Fruit fly (Drosophila melanogaster): ENCODE data around the gene mRNA-cap.

Gene mRNA-cap

DNA sequence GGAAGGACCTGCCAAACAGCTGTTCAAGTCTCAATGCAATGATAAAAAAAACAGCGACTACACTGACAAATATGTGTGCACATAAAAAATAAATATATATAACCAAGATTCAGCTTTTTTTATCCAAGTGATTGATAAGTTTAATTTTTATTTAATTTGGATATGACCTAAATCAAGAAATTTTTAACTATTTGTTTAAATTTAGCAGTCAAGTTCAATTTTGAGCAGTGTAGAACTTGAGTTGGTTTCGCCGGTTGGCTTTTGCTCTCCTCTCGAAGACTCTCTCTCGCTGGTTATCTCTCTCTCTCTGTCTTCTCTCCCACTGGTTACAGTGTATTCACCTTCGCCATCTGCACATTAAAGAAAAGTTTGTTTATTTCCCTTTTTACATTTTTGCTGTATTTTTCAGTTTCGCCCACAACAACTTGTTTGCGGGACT is 24.6 kb downstream of the mRNA-cap start (continued):
- TF ChIP-seq bigmax (GFP tag; optimal IDR thresholded peaks at IDR 0.05): no peak
- TF ChIP-seq CG10959 (GFP tag; IDR thresholded peaks at IDR 0.05): peak; percentile 76
- TF ChIP-seq CG9215 (GFP tag; IDR thresholded peaks at IDR 0.05): peak; percentile 81
- TF ChIP-seq TFAM (GFP tag; optimal IDR thresholded peaks at IDR 0.05): no peak
- peak; percentile 66 for TF ChIP-seq CG12744 (GFP tag; optimal IDR thresholded peaks at IDR 0.05)
- TF ChIP-seq bcd (GFP tag; optimal IDR thresholded peaks at IDR 0.05): peak; percentile 87
- no peak for TF ChIP-seq CG8478 (optimal IDR thresholded peaks at IDR 0.05)
- peak; percentile 49 for TF ChIP-seq CG1792 (GFP tag; optimal IDR thresholded peaks at IDR 0.05)
- TF ChIP-seq CG15514 (GFP tag; optimal IDR thresholded peaks at IDR 0.05): peak; percentile 75
- TF ChIP-seq MESR4 (GFP tag; optimal IDR thresholded peaks at IDR 0.05): no peak
- TF ChIP-seq schlank (tag; optimal IDR thresholded peaks at IDR 0.05): peak; percentile 66
- peak; percentile 96 for TF ChIP-seq nom (GFP tag; optimal IDR thresholded peaks at IDR 0.05)
- no peak for TF ChIP-seq Hey (tag; optimal IDR thresholded peaks at IDR 0.05)
- no peak for TF ChIP-seq Sin3A (optimal IDR thresholded peaks at IDR 0.05)
- TF ChIP-seq CG15479 (GFP tag; optimal IDR thresholded peaks at IDR 0.05): no peak
- TF ChIP-seq sna (GFP tag; IDR thresholded peaks at IDR 0.05; ENCODE audit: partially characterized antibody): no peak
- peak; percentile 62 for TF ChIP-seq CG8765 (GFP tag; IDR thresholded peaks at IDR 0.05)
- peak; percentile 84 for TF ChIP-seq zen (tag; optimal IDR thresholded peaks at IDR 0.05)
- TF ChIP-seq CG11085 (GFP tag; IDR thresholded peaks at IDR 0.05): peak; percentile 81
- TF ChIP-seq dpn (GFP tag; optimal IDR thresholded peaks at IDR 0.05): peak; percentile 83 to 86
- peak; percentile 62 for TF ChIP-seq Oaz (GFP tag; IDR thresholded peaks at IDR 0.05)
- TF ChIP-seq pum (GFP tag; optimal IDR thresholded peaks at IDR 0.05): peak; percentile 69
- TF ChIP-seq cato (GFP tag; optimal IDR thresholded peaks at IDR 0.05; ENCODE audit: borderline replicate concordance): peak; percentile 55
- peak; percentile 70; the same call in 2 of the 3 replicates for TF ChIP-seq CG11093 (GFP tag; IDR thresholded peaks at IDR 0.05)
- peak; percentile 82 for TF ChIP-seq run (tag; optimal IDR thresholded peaks at IDR 0.05)
- peak; percentile 65 for TF ChIP-seq HLH54F (GFP tag; optimal IDR thresholded peaks at IDR 0.05)
- peak; percentile 26 for TF ChIP-seq Sry-δ (GFP tag; optimal IDR thresholded peaks at IDR 0.05)
- 0 out of 3 replicates have a peak, but pooled peaks have one; percentile 53 for TF ChIP-seq Optix (GFP tag; IDR thresholded peaks at IDR 0.05)
- TF ChIP-seq Sox100B (GFP tag; optimal IDR thresholded peaks at IDR 0.05): peak; percentile 89
- peak; percentile 59 for TF ChIP-seq CG4328 (GFP tag; optimal IDR thresholded peaks at IDR 0.05)
- no peak for TF ChIP-seq fd64A (GFP tag; optimal IDR thresholded peaks at IDR 0.05)
- peak; percentile 78 for TF ChIP-seq Mrtf (GFP tag; IDR thresholded peaks at IDR 0.05)
- peak; percentile 91 for TF ChIP-seq CG7556 (GFP tag; optimal IDR thresholded peaks at IDR 0.05)
- TF ChIP-seq ato (GFP tag; IDR thresholded peaks at IDR 0.05; ENCODE audit: partially characterized antibody): no peak
- peak; percentile 94 for TF ChIP-seq unpg (GFP tag; optimal IDR thresholded peaks at IDR 0.05)
- TF ChIP-seq BEAF-32 (GFP tag; optimal IDR thresholded peaks at IDR 0.05): no peak
- peak; percentile 83 for TF ChIP-seq CG6813 (GFP tag; optimal IDR thresholded peaks at IDR 0.05)
- TF ChIP-seq CG9932 (GFP tag; IDR thresholded peaks at IDR 0.05): peak; percentile 85
- TF ChIP-seq CG2678 (tag; optimal IDR thresholded peaks at IDR 0.05): peak; percentile 92
- TF ChIP-seq Lpt (GFP tag; optimal IDR thresholded peaks at IDR 0.05): no peak
- TF ChIP-seq CG34224 (GFP tag; IDR thresholded peaks at IDR 0.05; ENCODE audit: partially characterized antibody): no peak
- TF ChIP-seq CG4707 (GFP tag; optimal IDR thresholded peaks at IDR 0.05): peak; percentile 44
- TF ChIP-seq ara (GFP tag; IDR thresholded peaks at IDR 0.05): peak; percentile 82
- TF ChIP-seq Sox102F (GFP tag; optimal IDR thresholded peaks at IDR 0.05): peak; percentile 92
- peak; percentile 73 to 81 for TF ChIP-seq chif (GFP tag; optimal IDR thresholded peaks at IDR 0.05)
- TF ChIP-seq CG4282 (GFP tag; optimal IDR thresholded peaks at IDR 0.05): no peak
- TF ChIP-seq pfk (GFP tag; optimal IDR thresholded peaks at IDR 0.05): no peak
- TF ChIP-seq CkIIα-i1 (GFP tag; IDR thresholded peaks at IDR 0.05): no peak
- TF ChIP-seq CG4360 (GFP tag; IDR thresholded peaks at IDR 0.05): 0 out of 2 replicates have a peak, but pooled peaks have one; percentile 27
- TF ChIP-seq wdn (GFP tag; IDR thresholded peaks at IDR 0.05): peak; percentile 82
- TF ChIP-seq CG1603 (tag; optimal IDR thresholded peaks at IDR 0.05): peak; percentile 28
